Worm (Caenorhabditis elegans): ENCODE measurements around the gene W03C9.1.

The W03C9.1 gene

ce11 chrII:11954811-11955210 is 7.1 kb downstream of the W03C9.1 start:
- no peak for TF ChIP-seq R02D3.7 (tag; optimal IDR thresholded peaks at IDR 0.05)
- no peak for TF ChIP-seq lin-39 (tag; optimal IDR thresholded peaks at IDR 0.05)
- TF ChIP-seq sma-3 (GFP tag; optimal IDR thresholded peaks at IDR 0.05) = no peak
- TF ChIP-seq elt-3 (tag; optimal IDR thresholded peaks at IDR 0.05) = no peak
- TF ChIP-seq nhr-25 (tag; optimal IDR thresholded peaks at IDR 0.05) = no peak
- TF ChIP-seq mab-5 (tag; optimal IDR thresholded peaks at IDR 0.05) = no peak
- no peak for TF ChIP-seq ceh-16 (tag; optimal IDR thresholded peaks at IDR 0.05)

ce11 chrII:11954208-11954607 is 7.7 kb downstream of the W03C9.1 start, which contains the start of gene W03C9.6:
Gene W03C9.6, plus strand, starts transcription at chrII:11954508.
- TF ChIP-seq nhr-23 (tag; optimal IDR thresholded peaks at IDR 0.05) (no peak), elt-3 (tag; optimal IDR thresholded peaks at IDR 0.05) (no peak)

- TF ChIP-seq sem-4 (tag; optimal IDR thresholded peaks at IDR 0.05) = no peak
- TF ChIP-seq nhr-23 (tag; optimal IDR thresholded peaks at IDR 0.05) = no peak
- TF ChIP-seq nhr-10 (tag; optimal IDR thresholded peaks at IDR 0.05) = no peak
- TF ChIP-seq nhr-25 (tag; optimal IDR thresholded peaks at IDR 0.05) = no peak
- TF ChIP-seq unc-55 (GFP tag; optimal IDR thresholded peaks at IDR 0.05) = no peak
- TF ChIP-seq fos-1 (tag; optimal IDR thresholded peaks at IDR 0.05) = no peak
- TF ChIP-seq blmp-1 (tag; optimal IDR thresholded peaks at IDR 0.05; ENCODE audit: insufficient read depth) = peak; percentile 49
- TF ChIP-seq lsy-2 (tag; optimal IDR thresholded peaks at IDR 0.05) = no peak
Measured at ce11 chrII:11952963-11953362, 9.0 kb downstream of the W03C9.1 start.

ce11 chrII:11948459-11948858 is 13.5 kb downstream of the W03C9.1 start, which contains the start of gene W03C9.8:
Gene W03C9.8, plus strand, starts transcription at chrII:11948759.
- TF ChIP-seq mbf-1 (tag; optimal IDR thresholded peaks at IDR 0.05) = no peak
- TF ChIP-seq nhr-25 (tag; optimal IDR thresholded peaks at IDR 0.05) = no peak
- TF ChIP-seq fos-1 (tag; optimal IDR thresholded peaks at IDR 0.05) = no peak
- TF ChIP-seq nhr-12 (tag; optimal IDR thresholded peaks at IDR 0.05) = no peak
- no peak for TF ChIP-seq alr-1 (tag; optimal IDR thresholded peaks at IDR 0.05)
- no peak for TF ChIP-seq sma-3 (GFP tag; optimal IDR thresholded peaks at IDR 0.05)
- TF ChIP-seq crh-2 (tag; optimal IDR thresholded peaks at IDR 0.05) = no peak
- TF ChIP-seq ztf-1 (GFP tag; conservative IDR thresholded peaks at IDR 0.05) = no peak
- no peak for TF ChIP-seq elt-1 (tag; optimal IDR thresholded peaks at IDR 0.05)
- no peak for TF ChIP-seq nhr-6 (tag; optimal IDR thresholded peaks at IDR 0.05)
- no peak for TF ChIP-seq peb-1 (tag; optimal IDR thresholded peaks at IDR 0.05)
- no peak for TF ChIP-seq gmeb-1 (tag; optimal IDR thresholded peaks at IDR 0.05)
- TF ChIP-seq lin-11 (tag; optimal IDR thresholded peaks at IDR 0.05) = no peak
- no peak for TF ChIP-seq egl-27 (tag; optimal IDR thresholded peaks at IDR 0.05)
- no peak for TF ChIP-seq ama-1 (optimal IDR thresholded peaks at IDR 0.05)
- no peak for TF ChIP-seq nhr-21 (tag; optimal IDR thresholded peaks at IDR 0.05)
- no peak for TF ChIP-seq nhr-237 (tag; optimal IDR thresholded peaks at IDR 0.05)

ce11 chrII:11936393-11936792 is 25.5 kb downstream of the W03C9.1 start:
- no peak for TF ChIP-seq Y55F3AM.14 (GFP tag; optimal IDR thresholded peaks at IDR 0.05)
- TF ChIP-seq fos-1 (tag; optimal IDR thresholded peaks at IDR 0.05) = peak; percentile 27

ce11 chrII:11935266-11935665 is 26.7 kb downstream of the W03C9.1 start, which contains the start of gene lin-29:
Gene lin-29, minus strand, starts transcription at chrII:11935343.
- TF ChIP-seq Y55F3AM.14 (GFP tag; optimal IDR thresholded peaks at IDR 0.05) (no peak), alr-1 (tag; optimal IDR thresholded peaks at IDR 0.05) (no peak), nhr-237 (tag; optimal IDR thresholded peaks at IDR 0.05) (no peak), blmp-1 (tag; optimal IDR thresholded peaks at IDR 0.05; ENCODE audit: insufficient read depth) (peak; percentile 31)

ce11 chrII:11930132-11930531 is 31.8 kb downstream of the W03C9.1 start:
- TF ChIP-seq fos-1 (tag; optimal IDR thresholded peaks at IDR 0.05) (no peak), nhr-77 (tag; optimal IDR thresholded peaks at IDR 0.05) (no peak), ceh-16 (tag; optimal IDR thresholded peaks at IDR 0.05) (no peak), blmp-1 (tag; optimal IDR thresholded peaks at IDR 0.05; ENCODE audit: insufficient read depth) (no peak), peb-1 (tag; optimal IDR thresholded peaks at IDR 0.05) (no peak), lin-13 (GFP tag; optimal IDR thresholded peaks at IDR 0.05) (no peak), ama-1 (optimal IDR thresholded peaks at IDR 0.05) (no peak), elt-1 (tag; optimal IDR thresholded peaks at IDR 0.05) (no peak), nhr-10 (tag; optimal IDR thresholded peaks at IDR 0.05) (no peak), unc-39 (tag; optimal IDR thresholded peaks at IDR 0.05) (no peak), snpc-4 (tag; optimal IDR thresholded peaks at IDR 0.05) (no peak), nhr-6 (tag; optimal IDR thresholded peaks at IDR 0.05) (no peak), lin-39 (tag; optimal IDR thresholded peaks at IDR 0.05) (no peak), Y55F3AM.14 (GFP tag; optimal IDR thresholded peaks at IDR 0.05) (no peak)

Measured in whole organism, L2 larva.